Fruit fly (Drosophila melanogaster): Measurements from ENCODE around the gene Syp.
A peak's percentile ranks its signal among the peaks of the same experiment; 100 is the strongest.

The Syp gene

DNA sequence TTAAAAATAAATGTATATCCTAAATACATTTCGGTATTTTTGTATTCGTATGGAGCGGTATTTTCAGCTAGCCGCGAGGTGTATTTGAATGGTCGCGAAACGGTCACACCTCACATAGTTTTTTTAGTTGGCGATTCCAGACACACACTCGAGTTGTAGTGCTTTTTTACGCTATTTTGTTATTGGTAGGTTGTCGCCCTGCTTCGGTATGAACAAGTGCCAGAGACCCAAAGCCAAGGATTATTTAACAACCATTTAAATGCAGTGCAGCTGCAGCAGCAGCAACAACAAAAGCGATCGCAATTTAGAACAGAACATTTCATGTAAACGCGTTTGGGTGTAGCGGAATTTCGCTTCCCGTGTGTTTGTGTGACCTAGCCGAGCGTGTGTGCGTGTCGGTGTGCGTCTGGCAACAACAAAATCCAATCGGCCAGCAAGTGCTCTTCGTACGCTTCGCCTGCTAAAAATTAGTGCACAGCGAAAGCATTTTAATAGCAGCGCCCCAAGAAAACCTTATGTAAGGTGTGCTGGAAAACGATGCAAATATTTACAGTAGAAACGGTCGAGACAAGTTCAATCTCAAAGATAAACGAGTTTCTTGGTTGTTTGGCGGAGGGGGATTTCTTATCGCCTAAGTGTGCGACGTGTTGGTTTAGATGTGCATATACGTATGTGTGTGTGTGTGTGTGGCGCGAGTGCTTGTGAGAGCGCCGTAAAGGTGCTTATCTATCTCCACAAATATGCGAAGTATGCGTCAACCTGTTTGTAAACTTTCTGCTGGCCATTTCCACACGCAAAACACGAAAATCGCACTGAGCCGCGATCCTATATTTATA lies 76.4 kb downstream of the Syp start, which contains the start of gene Synd:
Synd (plus strand) TSS at position 111 of the 836 bp plus-strand sequence.
- peak; percentile 42 for TF ChIP-seq Pif1A (GFP tag; optimal IDR thresholded peaks at IDR 0.05)
- TF ChIP-seq CG4496 (GFP tag; IDR thresholded peaks at IDR 0.05), result peak; percentile 48; the same call in 2 of the 3 replicates
- peak; percentile 27 for TF ChIP-seq CG14655 (GFP tag; optimal IDR thresholded peaks at IDR 0.05)
- no peak for TF ChIP-seq rn (GFP tag; IDR thresholded peaks at IDR 0.05)
- TF ChIP-seq CG9948 (tag; optimal IDR thresholded peaks at IDR 0.05), result no peak
- TF ChIP-seq CG8159 (tag; optimal IDR thresholded peaks at IDR 0.05), result no peak
- TF ChIP-seq CG32121 (GFP tag; IDR thresholded peaks at IDR 0.05), result no peak
- TF ChIP-seq CG34367 (tag; optimal IDR thresholded peaks at IDR 0.05), result no peak
- TF ChIP-seq CG10348 (GFP tag; IDR thresholded peaks at IDR 0.05), result no peak
- TF ChIP-seq gl (tag; optimal IDR thresholded peaks at IDR 0.05), result peak; percentile 31
- peak; percentile 13; the same call in 1 of the 2 replicates for TF ChIP-seq Ets98B (GFP tag; IDR thresholded peaks at IDR 0.05)
- no peak for TF ChIP-seq CG13204 (GFP tag; optimal IDR thresholded peaks at IDR 0.05)
- TF ChIP-seq EcR (GFP tag; optimal IDR thresholded peaks at IDR 0.05), result peak; percentile 76
- 0 out of 2 replicates have a peak, but pooled peaks have one; percentile 17 for TF ChIP-seq CG12605 (GFP tag; IDR thresholded peaks at IDR 0.05)
- TF ChIP-seq CG15710 (tag; optimal IDR thresholded peaks at IDR 0.05), result peak; percentile 8
- no peak for TF ChIP-seq D1 (tag; optimal IDR thresholded peaks at IDR 0.05)
- peak; percentile 34 for TF ChIP-seq CG8301 (tag; optimal IDR thresholded peaks at IDR 0.05)
- TF ChIP-seq CG17806 (tag; optimal IDR thresholded peaks at IDR 0.05), result no peak
- TF ChIP-seq fd96Ca (GFP tag; IDR thresholded peaks at IDR 0.05), result no peak
- TF ChIP-seq Pif1B (GFP tag; optimal IDR thresholded peaks at IDR 0.05), result peak; percentile 12
- peak; percentile 6 for TF ChIP-seq Snoo (tag; optimal IDR thresholded peaks at IDR 0.05)

DNA sequence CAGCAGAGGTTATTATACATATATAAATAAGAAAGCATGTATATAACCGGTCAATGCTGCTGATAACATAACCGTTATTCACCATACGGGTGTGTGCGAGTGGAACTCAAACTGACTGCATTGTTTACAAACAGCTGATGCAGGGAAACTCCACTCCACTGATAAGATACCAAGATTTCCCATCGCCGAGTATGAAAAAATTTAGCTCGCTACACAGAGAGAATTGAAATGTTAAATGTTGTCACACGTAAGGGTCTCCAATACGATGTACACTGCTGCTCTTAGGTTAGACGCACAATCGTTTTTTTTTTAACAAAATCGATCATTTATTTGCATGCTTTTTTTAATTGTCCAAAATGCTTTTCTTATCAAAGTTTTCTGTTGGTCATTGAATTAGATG lies 77.1 kb downstream of the Syp start:
- TF ChIP-seq Ets98B (GFP tag; IDR thresholded peaks at IDR 0.05) (peak; percentile 33), D1 (tag; optimal IDR thresholded peaks at IDR 0.05) (no peak), CG15710 (tag; optimal IDR thresholded peaks at IDR 0.05) (peak; percentile 10), rn (GFP tag; IDR thresholded peaks at IDR 0.05) (no peak), fd96Ca (GFP tag; IDR thresholded peaks at IDR 0.05) (peak; percentile 21; the same call in 1 of the 3 replicates), CG8301 (tag; optimal IDR thresholded peaks at IDR 0.05) (peak; percentile 12), CG4496 (GFP tag; IDR thresholded peaks at IDR 0.05) (peak; percentile 63; the same call in 1 of the 3 replicates), CG14655 (GFP tag; optimal IDR thresholded peaks at IDR 0.05) (peak; percentile 5), Pif1A (GFP tag; optimal IDR thresholded peaks at IDR 0.05) (peak; percentile 5), CG9948 (tag; optimal IDR thresholded peaks at IDR 0.05) (peak; percentile 3)

- TF ChIP-seq CG14655 (GFP tag; optimal IDR thresholded peaks at IDR 0.05), result no peak
- no peak for TF ChIP-seq CG8301 (tag; optimal IDR thresholded peaks at IDR 0.05)
- no peak for TF ChIP-seq Snoo (tag; optimal IDR thresholded peaks at IDR 0.05)
- TF ChIP-seq Pif1B (GFP tag; optimal IDR thresholded peaks at IDR 0.05), result no peak
- no peak for TF ChIP-seq CG9948 (tag; optimal IDR thresholded peaks at IDR 0.05)
- TF ChIP-seq Ets98B (GFP tag; IDR thresholded peaks at IDR 0.05), result no peak
- no peak for TF ChIP-seq D1 (tag; optimal IDR thresholded peaks at IDR 0.05)
- TF ChIP-seq CG15710 (tag; optimal IDR thresholded peaks at IDR 0.05), result no peak
- TF ChIP-seq CG32121 (GFP tag; IDR thresholded peaks at IDR 0.05), result no peak
- no peak for TF ChIP-seq rn (GFP tag; IDR thresholded peaks at IDR 0.05)
- TF ChIP-seq gl (tag; optimal IDR thresholded peaks at IDR 0.05), result no peak
- no peak for TF ChIP-seq EcR (GFP tag; optimal IDR thresholded peaks at IDR 0.05)
- no peak for TF ChIP-seq CG13204 (GFP tag; optimal IDR thresholded peaks at IDR 0.05)
- no peak for TF ChIP-seq CG10348 (GFP tag; IDR thresholded peaks at IDR 0.05)
- TF ChIP-seq Pif1A (GFP tag; optimal IDR thresholded peaks at IDR 0.05), result no peak
- TF ChIP-seq CG12605 (GFP tag; IDR thresholded peaks at IDR 0.05), result no peak
These were observed 78.2 kb downstream of the Syp start for dm6 chr3R:20834770-20835183.

- TF ChIP-seq rn (GFP tag; IDR thresholded peaks at IDR 0.05) (no peak), CG9948 (tag; optimal IDR thresholded peaks at IDR 0.05) (no peak), Pif1B (GFP tag; optimal IDR thresholded peaks at IDR 0.05) (peak; percentile 18), Snoo (tag; optimal IDR thresholded peaks at IDR 0.05) (peak; percentile 6), EcR (GFP tag; optimal IDR thresholded peaks at IDR 0.05) (peak; percentile 36)
These were observed 79.0 kb downstream of the Syp start for dm6 chr3R:20835531-20835930.

DNA sequence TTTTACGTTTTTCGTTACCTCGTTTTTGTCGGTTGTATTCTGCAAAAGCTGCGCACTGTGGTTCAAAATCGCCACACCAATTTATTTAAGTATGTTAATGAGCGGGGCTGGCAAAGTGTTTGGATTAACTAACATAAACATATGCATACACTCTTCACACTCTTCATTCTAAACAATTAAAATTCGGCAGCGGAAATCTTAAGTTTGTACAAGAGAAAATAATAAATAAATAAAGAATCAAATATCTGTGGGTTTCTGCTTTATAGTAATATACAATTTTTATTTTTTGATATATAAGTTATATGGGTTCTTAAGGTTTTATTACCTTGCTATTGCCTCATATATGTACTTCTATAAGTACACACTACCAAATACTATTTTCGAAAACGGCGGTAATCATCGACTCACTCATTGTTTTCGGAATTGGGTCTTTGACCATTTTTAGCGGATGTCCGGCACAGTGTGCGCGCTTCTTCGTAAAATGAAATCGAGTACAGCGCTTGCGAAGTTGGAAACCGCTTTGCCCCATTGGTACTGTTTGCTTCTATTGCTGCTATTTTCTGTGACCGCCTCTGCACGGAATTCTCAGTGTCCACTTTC lies 79.8 kb downstream of the Syp start:
- TF ChIP-seq fd96Ca (GFP tag; IDR thresholded peaks at IDR 0.05), result no peak
- TF ChIP-seq CG13204 (GFP tag; optimal IDR thresholded peaks at IDR 0.05), result no peak
- no peak for TF ChIP-seq CG9948 (tag; optimal IDR thresholded peaks at IDR 0.05)
- no peak for TF ChIP-seq CG10348 (GFP tag; IDR thresholded peaks at IDR 0.05)
- TF ChIP-seq Pif1B (GFP tag; optimal IDR thresholded peaks at IDR 0.05), result peak; percentile 8
- no peak for TF ChIP-seq CG32121 (GFP tag; IDR thresholded peaks at IDR 0.05)
- 0 out of 3 replicates have a peak, but pooled peaks have one; percentile 23 for TF ChIP-seq CG4496 (GFP tag; IDR thresholded peaks at IDR 0.05)
- TF ChIP-seq CG8301 (tag; optimal IDR thresholded peaks at IDR 0.05), result peak; percentile 49
- TF ChIP-seq EcR (GFP tag; optimal IDR thresholded peaks at IDR 0.05), result no peak
- TF ChIP-seq CG8159 (tag; optimal IDR thresholded peaks at IDR 0.05), result no peak
- TF ChIP-seq CG17806 (tag; optimal IDR thresholded peaks at IDR 0.05), result peak; percentile 0
- no peak for TF ChIP-seq CG12605 (GFP tag; IDR thresholded peaks at IDR 0.05)
- peak; percentile 72 for TF ChIP-seq CG14655 (GFP tag; optimal IDR thresholded peaks at IDR 0.05)
- TF ChIP-seq Snoo (tag; optimal IDR thresholded peaks at IDR 0.05), result no peak
- TF ChIP-seq D1 (tag; optimal IDR thresholded peaks at IDR 0.05), result no peak
- TF ChIP-seq gl (tag; optimal IDR thresholded peaks at IDR 0.05), result no peak
- TF ChIP-seq CG34367 (tag; optimal IDR thresholded peaks at IDR 0.05), result no peak
- TF ChIP-seq Pif1A (GFP tag; optimal IDR thresholded peaks at IDR 0.05), result peak; percentile 17
- no peak for TF ChIP-seq rn (GFP tag; IDR thresholded peaks at IDR 0.05)
- TF ChIP-seq Ets98B (GFP tag; IDR thresholded peaks at IDR 0.05), result no peak
- TF ChIP-seq CG15710 (tag; optimal IDR thresholded peaks at IDR 0.05), result peak; percentile 6
